Fruit fly (Drosophila melanogaster) whole organism: ENCODE measurements around the gene pum.

Experiments
- CG8478 ChIP-seq: fragments of >200 bp; optimal IDR thresholded peaks from 2 replicates; lab custom pipeline; 2018; ENCODE audit warnings: inconsistent platforms
- Dll ChIP-seq: fragments of >200 bp; optimal IDR thresholded peaks from 2 replicates; lab custom pipeline; 2017
- EcR ChIP-seq, 2 experiments: fragments of >200 bp; optimal IDR thresholded peaks; 2 replicates each; lab custom pipeline; 2017; ENCODE audit warnings: missing biosample characterization in 2 of 2, missing genetic modification characterization in 2 of 2, missing genetic modification reagents in 2 of 2
- pan ChIP-seq: fragments of >200 bp; optimal IDR thresholded peaks from 2 replicates; lab custom pipeline; 2017
- psq ChIP-seq: fragments of >200 bp; optimal IDR thresholded peaks from 2 replicates; lab custom pipeline; 2017
- usp ChIP-seq: fragments of >200 bp; optimal IDR thresholded peaks from 2 replicates; lab custom pipeline; 2017; ENCODE audit warnings: missing biosample characterization, missing genetic modification characterization, mixed read lengths

pum gene

dm6 chr3R:9229075-9229835 is 8.2 kb downstream of the pum start:
- TF ChIP-seq Dll (lab: Kevin White, UChicago) (peak; percentile 54), usp (GFP tag; lab: Kevin White, UChicago) (no peak), EcR (GFP tag; optimal IDR thresholded peaks at IDR 0.05; lab: Kevin White, UChicago) (peak; percentile 18 to 84), psq (lab: Kevin White, UChicago) (peak; percentile 35)

dm6 chr3R:9227944-9228343 is 9.5 kb downstream of the pum start:
- TF ChIP-seq pan (lab: Kevin White, UChicago) (no peak), EcR (GFP tag; optimal IDR thresholded peaks at IDR 0.05; lab: Kevin White, UChicago) (no peak), usp (GFP tag; lab: Kevin White, UChicago) (no peak), Dll (lab: Kevin White, UChicago) (no peak), psq (lab: Kevin White, UChicago) (no peak), CG8478 (lab: Kevin White, UChicago) (no peak)

- TF ChIP-seq Dll (lab: Kevin White, UChicago) (no peak), pan (lab: Kevin White, UChicago) (no peak), psq (lab: Kevin White, UChicago) (no peak), usp (GFP tag; lab: Kevin White, UChicago) (no peak), CG8478 (lab: Kevin White, UChicago) (no peak), EcR (GFP tag; optimal IDR thresholded peaks at IDR 0.05; lab: Kevin White, UChicago) (no peak)
Measured at dm6 chr3R:9227330-9227729, 10.2 kb downstream of the pum start.

dm6 chr3R:9226701-9227313 is 10.7 kb downstream of the pum start:
- TF ChIP-seq Dll (lab: Kevin White, UChicago) = peak; percentile 79
- TF ChIP-seq EcR (GFP tag; optimal IDR thresholded peaks at IDR 0.05; lab: Kevin White, UChicago) = no peak
- TF ChIP-seq psq (lab: Kevin White, UChicago) = no peak
- TF ChIP-seq pan (lab: Kevin White, UChicago) = no peak
- no peak for TF ChIP-seq usp (GFP tag; lab: Kevin White, UChicago)
- TF ChIP-seq CG8478 (lab: Kevin White, UChicago) = peak; percentile 13

dm6 chr3R:9226146-9226545 is 11.3 kb downstream of the pum start:
- TF ChIP-seq usp (GFP tag; lab: Kevin White, UChicago) (no peak), psq (lab: Kevin White, UChicago) (no peak), Dll (lab: Kevin White, UChicago) (no peak), pan (lab: Kevin White, UChicago) (no peak), CG8478 (lab: Kevin White, UChicago) (no peak), EcR (GFP tag; optimal IDR thresholded peaks at IDR 0.05; lab: Kevin White, UChicago) (no peak)

- TF ChIP-seq psq (lab: Kevin White, UChicago) = no peak
- TF ChIP-seq usp (GFP tag; lab: Kevin White, UChicago) = no peak
Measured at dm6 chr3R:9224807-9225206, 12.7 kb downstream of the pum start.

dm6 chr3R:9222355-9222754 is 15.1 kb downstream of the pum start:
- TF ChIP-seq CG8478 (lab: Kevin White, UChicago) (no peak), usp (GFP tag; lab: Kevin White, UChicago) (no peak), psq (lab: Kevin White, UChicago) (no peak)

dm6 chr3R:9220064-9220864 is 17.2 kb downstream of the pum start:
- TF ChIP-seq psq (lab: Kevin White, UChicago) = no peak
- no peak for TF ChIP-seq pan (lab: Kevin White, UChicago)

- TF ChIP-seq pan (lab: Kevin White, UChicago) (no peak), EcR (GFP tag; optimal IDR thresholded peaks at IDR 0.05; lab: Kevin White, UChicago) (peak in 1 of 2 experiments; percentile 24)
Measured at dm6 chr3R:9217607-9218006, 19.9 kb downstream of the pum start.

- TF ChIP-seq pan (lab: Kevin White, UChicago) = no peak
- TF ChIP-seq psq (lab: Kevin White, UChicago) = no peak
- TF ChIP-seq usp (GFP tag; lab: Kevin White, UChicago) = no peak
- no peak for TF ChIP-seq CG8478 (lab: Kevin White, UChicago)
- no peak for TF ChIP-seq EcR (GFP tag; optimal IDR thresholded peaks at IDR 0.05; lab: Kevin White, UChicago)
Measured at dm6 chr3R:9215551-9215950, 21.9 kb downstream of the pum start.

dm6 chr3R:9214235-9214634 is 23.2 kb downstream of the pum start:
- no peak for TF ChIP-seq pan (lab: Kevin White, UChicago)
- TF ChIP-seq CG8478 (lab: Kevin White, UChicago) = no peak
- no peak for TF ChIP-seq psq (lab: Kevin White, UChicago)
- TF ChIP-seq EcR (GFP tag; optimal IDR thresholded peaks at IDR 0.05; lab: Kevin White, UChicago) = no peak
- no peak for TF ChIP-seq usp (GFP tag; lab: Kevin White, UChicago)
- no peak for TF ChIP-seq Dll (lab: Kevin White, UChicago)
